Worm (Caenorhabditis elegans): ENCODE results near the gene F11C7.7.

DNA sequence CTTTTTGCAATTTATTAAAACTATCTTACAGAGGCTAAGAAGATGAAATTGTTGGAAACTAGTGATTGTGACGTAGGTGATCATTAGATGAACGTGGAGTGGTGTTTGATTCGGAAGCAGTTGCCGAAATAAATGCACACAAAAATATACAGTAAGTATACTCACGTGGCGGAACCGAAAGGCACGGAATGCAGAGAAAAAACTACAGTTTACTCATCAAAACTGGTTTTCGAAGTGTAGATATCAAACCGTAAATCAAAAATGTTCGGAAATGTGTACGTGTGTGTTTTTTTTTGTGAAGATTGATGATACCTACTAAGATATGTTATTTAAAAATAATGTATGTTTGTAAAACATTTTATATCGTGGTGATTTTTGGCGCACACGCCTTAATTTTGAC is 28.3 kb downstream of the F11C7.7 start:
- TF ChIP-seq ces-1 (GFP tag; optimal IDR thresholded peaks at IDR 0.05), result no peak
- TF ChIP-seq egl-27 (tag; optimal IDR thresholded peaks at IDR 0.05), result no peak
- TF ChIP-seq nhr-11 (tag; optimal IDR thresholded peaks at IDR 0.05), result no peak
- TF ChIP-seq unc-130 (GFP tag; optimal IDR thresholded peaks at IDR 0.05), result no peak
- TF ChIP-seq nhr-10 (tag; optimal IDR thresholded peaks at IDR 0.05), result no peak
- TF ChIP-seq mep-1 (tag; optimal IDR thresholded peaks at IDR 0.05), result no peak
- no peak for TF ChIP-seq php-3 (GFP tag; IDR thresholded peaks at IDR 0.05)
- no peak for TF ChIP-seq snpc-4 (tag; optimal IDR thresholded peaks at IDR 0.05)
- TF ChIP-seq unc-62 (GFP tag; optimal IDR thresholded peaks at IDR 0.05 in 1 of 2), result no peak
- no peak for TF ChIP-seq unc-62 (tag; optimal IDR thresholded peaks at IDR 0.05)
- TF ChIP-seq nhr-76 (tag; optimal IDR thresholded peaks at IDR 0.05), result no peak
- no peak for TF ChIP-seq zip-11 (GFP tag; IDR thresholded peaks at IDR 0.05)
- no peak for TF ChIP-seq nhr-77 (tag; optimal IDR thresholded peaks at IDR 0.05)
- TF ChIP-seq ceh-32 (tag; optimal IDR thresholded peaks at IDR 0.05; ENCODE audit: poor library complexity), result no peak
- no peak for TF ChIP-seq spr-3 (GFP tag; optimal IDR thresholded peaks at IDR 0.05)

Measured in whole organism, L4 larva.